Worm (Caenorhabditis elegans) whole organism, late embryonic: ENCODE data around the gene ipla-1.

ENCODE experiments used
- ama-1 ChIP-seq: fragments of 150-350 bp; optimal IDR thresholded peaks from 2 replicates; lab custom pipeline; 2014
- ceh-22 ChIP-seq: sonication (generic microtip); optimal IDR thresholded peaks from 2 replicates; lab custom pipeline; 2017; ENCODE audit warnings: missing biosample characterization, missing genetic modification characterization
- ceh-24 ChIP-seq: sonication (generic microtip); optimal IDR thresholded peaks from 2 replicates; lab custom pipeline; 2016; ENCODE audit warnings: mild to moderate bottlenecking, missing genetic modification characterization, missing compliant biosample characterization
- ceh-30 ChIP-seq: fragments of 150-350 bp; optimal IDR thresholded peaks from 2 replicates; lab custom pipeline; 2014; ENCODE audit warnings: missing biosample characterization, missing genetic modification characterization
- fkh-10 ChIP-seq: fragments of 150-350 bp; optimal IDR thresholded peaks from 2 replicates; lab custom pipeline; 2014; ENCODE audit warnings: missing biosample characterization, missing genetic modification reagents, missing genetic modification characterization
- hlh-30 ChIP-seq: sonication (generic microtip); optimal IDR thresholded peaks from 2 replicates; lab custom pipeline; 2017; ENCODE audit warnings: antibody characterized with exemption, missing genetic modification characterization, missing compliant biosample characterization; ENCODE audit not compliant: insufficient read depth
- madf-2 ChIP-seq: sonication (generic microtip); optimal IDR thresholded peaks from 2 replicates; lab custom pipeline; 2017; ENCODE audit warnings: missing genetic modification characterization, missing compliant biosample characterization
- nfya-1 ChIP-seq: sonication (generic microtip); optimal IDR thresholded peaks from 2 replicates; lab custom pipeline; 2017; ENCODE audit warnings: missing genetic modification characterization, mild to moderate bottlenecking, missing compliant biosample characterization, antibody characterized with exemption, moderate library complexity
- nhr-11 ChIP-seq: fragments of 150-350 bp; optimal IDR thresholded peaks from 2 replicates; lab custom pipeline; 2014; ENCODE audit warnings: missing biosample characterization, missing genetic modification characterization
- pha-4 ChIP-seq: fragments of 150-350 bp; optimal IDR thresholded peaks from 2 replicates; lab custom pipeline; 2018; ENCODE audit warnings: missing biosample characterization, missing genetic modification reagents, missing genetic modification characterization
- sdc-2 ChIP-seq: sonication (generic microtip); optimal IDR thresholded peaks from 2 replicates; lab custom pipeline; 2016; ENCODE audit warnings: missing genotype, missing genetic modification characterization, missing compliant biosample characterization
- unc-55 ChIP-seq: sonication (generic microtip); optimal IDR thresholded peaks from 2 replicates; lab custom pipeline; 2017; ENCODE audit warnings: missing biosample characterization, missing genetic modification reagents, missing genetic modification characterization

DNA sequence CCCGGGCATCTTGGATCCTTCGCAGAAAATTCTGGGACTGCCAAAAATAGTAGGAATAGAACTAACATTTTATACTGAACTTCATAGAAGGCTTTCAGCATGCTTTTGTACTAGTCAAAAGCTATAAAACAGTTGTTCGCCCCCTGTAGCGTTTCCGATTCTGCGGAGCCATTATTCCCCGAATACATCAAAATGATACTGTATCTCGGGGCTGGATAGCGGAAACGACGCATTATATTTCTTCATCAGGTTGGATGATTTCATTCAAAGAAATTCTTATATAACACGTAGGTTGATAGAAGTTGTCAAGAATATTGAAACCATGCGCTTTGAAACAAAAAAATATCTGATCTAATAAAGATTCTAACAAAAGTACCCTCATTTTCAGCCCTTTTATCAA lies 16.8 kb upstream of the ipla-1 start, which contains the start of gene clec-137:
- no peak for TF ChIP-seq ama-1 (lab: Kevin White, UChicago)
- TF ChIP-seq fkh-10 (GFP tag; lab: Kevin White, UChicago) = no peak
- no peak for TF ChIP-seq nfya-1 (tag; lab: Kevin White, UChicago)
- TF ChIP-seq ceh-24 (tag; lab: Kevin White, UChicago) = no peak
- TF ChIP-seq hlh-30 (tag; lab: Kevin White, UChicago) = no peak
- TF ChIP-seq nhr-11 (tag; lab: Kevin White, UChicago) = no peak
- no peak for TF ChIP-seq ceh-30 (tag; lab: Kevin White, UChicago)
- TF ChIP-seq ceh-22 = no peak
- TF ChIP-seq sdc-2 = no peak
- no peak for TF ChIP-seq madf-2 (tag; lab: Kevin White, UChicago)
- no peak for TF ChIP-seq unc-55 (GFP tag; lab: Kevin White, UChicago)
- no peak for TF ChIP-seq pha-4 (tag; lab: Kevin White, UChicago)
